Worm (Caenorhabditis elegans) whole organism, L4 larva: Measurements from ENCODE around the gene W03B1.9.

ENCODE experiments used
- F49E8.2 ChIP-seq: sonication (generic microtip); optimal IDR thresholded peaks from 2 replicates; lab custom pipeline; 2016; ENCODE audit warnings: missing compliant biosample characterization, mild to moderate bottlenecking, missing genetic modification characterization, borderline replicate concordance
- T20F7.1 ChIP-seq: fragments of 200-800 bp; sonication (Bioruptor generic); optimal IDR thresholded peaks from 2 replicates; lab custom pipeline; 2018; ENCODE audit warnings: mild to moderate bottlenecking, missing genetic modification characterization, missing compliant biosample characterization
- Y105C5A.15 ChIP-seq: fragments of 200-800 bp; sonication (Bioruptor generic); IDR thresholded peaks from 2 replicates; pipeline ENCODE4 v1.3.6; 2022; ENCODE audit warnings: missing genetic modification characterization, missing compliant biosample characterization
- Y48G9A.11 ChIP-seq: fragments of 200-800 bp; sonication (Bioruptor generic); IDR thresholded peaks from 2 replicates; pipeline ENCODE4 v1.3.6; 2022; ENCODE audit warnings: missing genetic modification reagents, missing genetic modification characterization, missing compliant biosample characterization
- Y5F2A.4 ChIP-seq: fragments of 200-800 bp; sonication (Bioruptor generic); optimal IDR thresholded peaks from 2 replicates; lab custom pipeline; 2018; ENCODE audit warnings: mild to moderate bottlenecking, missing genetic modification characterization, missing compliant biosample characterization
- Y75B8A.6 ChIP-seq: fragments of 200-800 bp; sonication (Bioruptor generic); IDR thresholded peaks from 2 replicates; pipeline ENCODE4 v1.3.6; 2022; ENCODE audit warnings: missing genetic modification reagents, missing genetic modification characterization, missing compliant biosample characterization
- ZK546.5 ChIP-seq, 2 experiments: sonication (generic microtip); optimal IDR thresholded peaks; 2 replicates each; lab custom pipeline; 2017; ENCODE audit warnings: missing biosample characterization in 2 of 2, missing genetic modification characterization in 2 of 2
- aha-1 ChIP-seq: fragments of 150-350 bp; peaks from one replicate; lab custom pipeline; 2014; ENCODE audit warnings: missing biosample characterization, missing genetic modification characterization
- ama-1 ChIP-seq: fragments of 150-350 bp; optimal IDR thresholded peaks from 2 replicates; lab custom pipeline; 2014; ENCODE audit warnings: inconsistent platforms, mixed read lengths
- ceh-44 ChIP-seq: fragments of 200-800 bp; sonication (Bioruptor generic); IDR thresholded peaks from 2 replicates; pipeline ENCODE4 v1.3.6; 2022; ENCODE audit warnings: missing genetic modification reagents, missing genetic modification characterization, missing compliant biosample characterization
- ceh-82 ChIP-seq: sonication (generic microtip); optimal IDR thresholded peaks from 2 replicates; lab custom pipeline; 2017; ENCODE audit warnings: missing biosample characterization, missing genetic modification characterization
- daf-8 ChIP-seq: fragments of 200-800 bp; sonication (Bioruptor generic); IDR thresholded peaks from 2 replicates; pipeline ENCODE4 v1.3.6; 2022; ENCODE audit warnings: missing genetic modification characterization, missing compliant biosample characterization
- dmd-6 ChIP-seq: fragments of 200-800 bp; sonication (Bioruptor generic); IDR thresholded peaks from 2 replicates; pipeline ENCODE4 v1.3.6; 2022; ENCODE audit warnings: missing genetic modification reagents, missing genetic modification characterization, missing compliant biosample characterization
- dmd-8 ChIP-seq: fragments of 200-800 bp; sonication (Bioruptor generic); IDR thresholded peaks from 2 replicates; pipeline ENCODE4 v1.3.6; 2022; ENCODE audit warnings: missing genetic modification characterization, missing compliant biosample characterization
- dpl-1 ChIP-seq: fragments of 150-350 bp; optimal IDR thresholded peaks from 2 replicates; lab custom pipeline; 2014; ENCODE audit warnings: missing biosample characterization, missing genetic modification reagents, missing genetic modification characterization
- dve-1 ChIP-seq: sonication (generic microtip); optimal IDR thresholded peaks from 2 replicates; lab custom pipeline; 2017; ENCODE audit warnings: antibody characterized with exemption, mild to moderate bottlenecking, missing genetic modification characterization, missing compliant biosample characterization; ENCODE audit not compliant: insufficient read depth
- egl-27 ChIP-seq: sonication (generic microtip); optimal IDR thresholded peaks from 3 replicates; lab custom pipeline; 2017; ENCODE audit warnings: missing biosample characterization, missing genetic modification reagents, missing genetic modification characterization
- egl-43 ChIP-seq: fragments of 200-800 bp; sonication (Bioruptor generic); IDR thresholded peaks from 2 replicates; pipeline ENCODE4 v1.3.6; 2022; ENCODE audit warnings: missing genetic modification reagents, missing genetic modification characterization, missing compliant biosample characterization
- fkh-10 ChIP-seq: fragments of 150-350 bp; optimal IDR thresholded peaks from 2 replicates; lab custom pipeline; 2014; ENCODE audit warnings: missing biosample characterization, missing genetic modification reagents, missing genetic modification characterization
- hlh-11 ChIP-seq: fragments of 200-800 bp; sonication (Bioruptor generic); optimal IDR thresholded peaks from 2 replicates; lab custom pipeline; 2018; ENCODE audit warnings: mild to moderate bottlenecking, missing genetic modification characterization, missing compliant biosample characterization
- lin-1 ChIP-seq: fragments of 200-800 bp; sonication (Bioruptor generic); IDR thresholded peaks from 2 replicates; pipeline ENCODE4 v1.3.6; 2022; ENCODE audit warnings: missing genetic modification reagents, missing genetic modification characterization, missing compliant biosample characterization
- lin-38 ChIP-seq: fragments of 200-800 bp; sonication (Bioruptor generic); IDR thresholded peaks from 2 replicates; pipeline ENCODE4 v1.3.6; 2022; ENCODE audit warnings: missing genetic modification reagents, missing genetic modification characterization, missing compliant biosample characterization
- lir-3 ChIP-seq: sonication (generic microtip); optimal IDR thresholded peaks from 2 replicates; lab custom pipeline; 2016; ENCODE audit warnings: mild to moderate bottlenecking, missing genetic modification characterization, missing compliant biosample characterization
- lsy-2 ChIP-seq, 2 experiments: fragments of 150-350 bp in 1 of 2; sonication (generic microtip) in 1 of 2; optimal IDR thresholded peaks; 2 replicates each; lab custom pipeline; 2014 to 2017; ENCODE audit warnings: missing biosample characterization in 2 of 2, missing genetic modification characterization in 2 of 2
- madf-5 ChIP-seq, 2 experiments: fragments of 200-800 bp; sonication (Bioruptor generic); IDR thresholded peaks; 2 replicates each; pipeline ENCODE4 v1.3.6; 2022; ENCODE audit warnings: missing compliant biosample characterization in 2 of 2, missing genetic modification characterization in 2 of 2
- mep-1 ChIP-seq: fragments of 150-350 bp; sonication (generic microtip); optimal IDR thresholded peaks from 3 replicates; lab custom pipeline; 2014; ENCODE audit warnings: missing biosample characterization, missing genetic modification characterization
- mes-2 ChIP-seq: sonication (generic microtip); optimal IDR thresholded peaks from 2 replicates; lab custom pipeline; 2016; ENCODE audit warnings: missing genotype, mild to moderate bottlenecking, missing genetic modification characterization, missing compliant biosample characterization; ENCODE audit not compliant: poor library complexity, severe bottlenecking
- nhr-11 ChIP-seq: fragments of 150-350 bp; optimal IDR thresholded peaks from 2 replicates; lab custom pipeline; 2014; ENCODE audit warnings: missing biosample characterization, missing genetic modification characterization
- nhr-25 ChIP-seq: sonication (generic microtip); optimal IDR thresholded peaks from 2 replicates; lab custom pipeline; 2017; ENCODE audit warnings: missing genetic modification characterization, mild to moderate bottlenecking, missing compliant biosample characterization, antibody characterized with exemption, moderate library complexity, borderline replicate concordance; ENCODE audit not compliant: insufficient read depth
- nhr-28 ChIP-seq: fragments of 150-350 bp; optimal IDR thresholded peaks from 2 replicates; lab custom pipeline; 2014; ENCODE audit warnings: missing biosample characterization, missing genetic modification characterization
- php-3 ChIP-seq: fragments of 200-800 bp; sonication (Bioruptor generic); IDR thresholded peaks from 2 replicates; pipeline ENCODE4 v1.3.6; 2022; ENCODE audit warnings: missing genetic modification reagents, missing genetic modification characterization, missing compliant biosample characterization
- sdz-12 ChIP-seq: fragments of 200-800 bp; sonication (Bioruptor generic); optimal IDR thresholded peaks from 2 replicates; lab custom pipeline; 2018; ENCODE audit warnings: mild to moderate bottlenecking, missing genetic modification characterization, missing compliant biosample characterization
- set-16 ChIP-seq: fragments of 200-800 bp; sonication (Bioruptor generic); IDR thresholded peaks from 2 replicates; pipeline ENCODE4 v1.3.6; 2022; ENCODE audit warnings: missing genetic modification reagents, missing genetic modification characterization, missing compliant biosample characterization
- snpc-1.2 ChIP-seq: fragments of 200-800 bp; sonication (Bioruptor generic); IDR thresholded peaks from 2 replicates; pipeline ENCODE4 v1.3.6; 2022; ENCODE audit warnings: missing genetic modification reagents, missing genetic modification characterization, missing compliant biosample characterization
- spr-1 ChIP-seq: sonication (generic microtip); optimal IDR thresholded peaks from 2 replicates; lab custom pipeline; 2016; ENCODE audit warnings: mild to moderate bottlenecking, missing genetic modification characterization, missing compliant biosample characterization
- spr-3 ChIP-seq: fragments of 200-800 bp; sonication (Bioruptor generic); optimal IDR thresholded peaks from 2 replicates; lab custom pipeline; 2018; ENCODE audit warnings: mild to moderate bottlenecking, missing genetic modification characterization, missing compliant biosample characterization
- tra-1 ChIP-seq: fragments of 200-800 bp; sonication (Bioruptor generic); IDR thresholded peaks from 2 replicates; pipeline ENCODE4 v1.3.6; 2022; ENCODE audit warnings: missing genetic modification reagents, missing genetic modification characterization, missing compliant biosample characterization
- unc-130 ChIP-seq: sonication (generic microtip); optimal IDR thresholded peaks from 2 replicates; lab custom pipeline; 2016; ENCODE audit warnings: missing genetic modification reagents, missing genetic modification characterization, missing compliant biosample characterization
- unc-62 ChIP-seq, 3 experiments: fragments of 150-350 bp in 1 of 3; sonication (generic microtip); optimal IDR thresholded peaks in 2 of 3; peaks in 1 of 3; 1 replicate in 1 of 3; 2 replicates in 2 of 3; lab custom pipeline; 2014 to 2017; ENCODE audit warnings: missing biosample characterization in 3 of 3, missing genetic modification characterization in 3 of 3, missing genetic modification reagents in 3 of 3, missing genotype in 1 of 3
- vab-7 ChIP-seq: fragments of 200-800 bp; sonication (Bioruptor generic); IDR thresholded peaks from 2 replicates; pipeline ENCODE4 v1.3.6; 2022; ENCODE audit warnings: missing genetic modification reagents, missing genetic modification characterization, missing compliant biosample characterization
- zfp-3 ChIP-seq: fragments of 200-800 bp; sonication (Bioruptor generic); conservative IDR thresholded peaks from 2 replicates; pipeline ENCODE4 v1.3.6; 2022; ENCODE audit warnings: missing genetic modification reagents, missing genetic modification characterization, missing compliant biosample characterization
- zip-2 ChIP-seq: fragments of 150-350 bp; optimal IDR thresholded peaks from 2 replicates; lab custom pipeline; 2014; ENCODE audit warnings: missing biosample characterization, missing genetic modification characterization
- ztf-11 ChIP-seq: fragments of 150-350 bp; optimal IDR thresholded peaks from 2 replicates; lab custom pipeline; 2014; ENCODE audit warnings: missing biosample characterization, missing genetic modification characterization

The W03B1.9 gene

DNA sequence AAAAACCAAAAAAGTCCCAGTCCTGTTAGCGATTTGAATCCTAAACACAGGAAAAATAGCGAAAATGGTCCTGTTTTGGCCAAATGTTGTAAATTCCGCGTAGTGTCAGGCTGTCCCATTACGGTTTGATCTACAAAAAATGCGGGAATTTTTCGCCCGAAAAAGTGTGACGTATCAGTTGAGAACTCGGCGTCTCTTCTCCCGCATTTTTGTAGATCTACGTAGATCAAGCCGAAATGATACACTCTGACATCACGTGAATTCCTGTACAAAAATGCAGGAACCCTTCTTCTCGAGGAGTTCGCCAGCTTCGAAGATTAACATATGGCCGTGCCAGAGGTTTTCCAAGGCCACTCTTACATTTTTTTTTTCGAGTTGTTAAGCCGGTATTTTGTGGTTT is 38.8 kb upstream of the W03B1.9 start:
- TF ChIP-seq aha-1 (tag; lab: Kevin White, UChicago) (peak; percentile 91), lsy-2 (tag; optimal IDR thresholded peaks at IDR 0.05; lab: Kevin White, UChicago) (no peak)

DNA sequence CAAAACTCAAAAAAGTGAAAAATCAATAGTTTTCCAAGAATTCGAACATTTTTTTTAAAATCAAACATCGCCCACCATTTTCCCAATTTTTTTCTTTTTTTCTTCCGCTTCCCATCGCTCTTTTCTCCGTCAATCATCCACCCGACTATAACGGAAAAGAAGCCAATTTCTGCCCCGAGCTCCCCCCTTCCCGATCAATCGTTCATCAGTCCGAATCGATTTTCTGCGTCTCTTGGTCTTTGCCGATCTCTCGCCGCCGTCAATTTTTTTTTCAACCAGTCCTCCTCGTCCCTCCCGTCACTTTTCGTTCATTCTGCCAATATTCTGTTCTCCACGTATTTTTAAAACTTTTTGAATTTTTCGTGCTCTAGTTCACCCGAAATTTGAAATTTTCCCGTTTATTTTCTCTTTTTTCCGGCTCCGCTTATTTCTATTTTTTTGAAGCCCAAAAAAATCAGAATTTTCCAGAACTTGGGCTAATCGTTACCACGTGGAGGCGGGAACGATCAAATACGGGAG is 37.2 kb upstream of the W03B1.9 start, which contains the start of gene ell-1:
ell-1 (plus strand) TSS at position 469 of the 519 bp plus-strand sequence.
- no peak for TF ChIP-seq lin-1 (GFP tag; lab: Robert Waterston, UW)
- TF ChIP-seq php-3: no peak
- no peak for TF ChIP-seq dve-1
- peak; percentile 1 for TF ChIP-seq mes-2 (tag; lab: Kevin White, UChicago)
- TF ChIP-seq dmd-6 (GFP tag; lab: Robert Waterston, UW): peak; percentile 65
- peak; percentile 30; the same call in 1 of the 2 replicates for TF ChIP-seq set-16 (GFP tag; lab: Robert Waterston, UW)
- TF ChIP-seq unc-62 (GFP tag; optimal IDR thresholded peaks at IDR 0.05 in 1 of 2; lab: Kevin White, UChicago): peak in 1 of 2 experiments; percentile 88
- TF ChIP-seq unc-62 (tag; optimal IDR thresholded peaks at IDR 0.05; lab: Kevin White, UChicago): no peak
- no peak for TF ChIP-seq spr-1 (tag; lab: Kevin White, UChicago)
- no peak for TF ChIP-seq sdz-12 (GFP tag; lab: Kevin White, UChicago)
- no peak for TF ChIP-seq ama-1
- peak; percentile 16 for TF ChIP-seq hlh-11 (tag; lab: Kevin White, UChicago)

DNA sequence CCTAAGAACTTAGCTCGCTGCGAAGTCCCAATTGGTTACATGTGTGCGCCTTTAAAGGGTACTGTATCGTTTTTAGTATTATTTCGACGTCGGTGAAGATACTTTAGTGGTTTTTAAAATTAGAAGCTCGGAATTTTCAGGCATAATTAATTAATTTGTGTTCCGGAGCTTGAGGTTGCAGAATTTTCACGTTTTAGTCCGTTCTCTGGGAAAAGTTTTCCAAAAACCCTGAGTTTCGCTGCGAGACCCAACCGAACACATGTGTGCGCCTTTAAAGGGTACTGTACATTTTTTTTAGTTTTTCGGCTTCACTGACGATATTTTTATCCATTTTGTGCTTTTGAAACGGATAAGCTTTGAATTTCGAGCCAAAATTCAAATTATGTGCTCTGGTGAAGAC is 36.7 kb upstream of the W03B1.9 start:
- TF ChIP-seq lin-38 (GFP tag; lab: Robert Waterston, UW): peak; percentile 73
- TF ChIP-seq snpc-1.2 (GFP tag; lab: Robert Waterston, UW): peak; percentile 66; the same call in 1 of the 2 replicates
- TF ChIP-seq dmd-8: no peak
- TF ChIP-seq ztf-11 (tag; lab: Kevin White, UChicago): no peak
- TF ChIP-seq unc-130 (GFP tag; lab: Kevin White, UChicago): peak; percentile 22
- TF ChIP-seq Y48G9A.11 (GFP tag; lab: Robert Waterston, UW): peak; percentile 53; the same call in 1 of the 2 replicates
- peak; percentile 74 for TF ChIP-seq F49E8.2 (tag; lab: Kevin White, UChicago)
- TF ChIP-seq, all 104 proteins: peak for 5

DNA sequence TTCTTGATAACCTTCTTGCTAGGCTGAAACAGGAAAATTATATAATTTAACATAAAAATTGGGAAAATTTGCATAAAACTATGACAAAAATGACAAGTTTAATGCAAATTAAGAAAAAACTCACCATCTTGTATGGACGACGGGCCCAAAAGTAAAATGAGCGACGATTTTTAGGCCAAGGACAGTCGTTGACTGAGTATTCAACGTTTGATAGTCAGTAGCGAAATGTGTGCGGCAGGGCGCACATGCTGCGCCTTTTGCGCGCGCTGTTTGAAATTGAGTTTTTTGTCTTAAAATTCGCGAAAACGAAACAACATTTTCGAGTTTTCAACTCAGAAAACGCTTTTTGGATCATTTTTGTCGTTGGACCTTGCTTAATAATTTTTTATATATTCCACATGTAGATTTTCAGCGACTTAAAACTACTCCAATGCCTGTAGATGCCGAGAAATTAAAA is 33.7 kb upstream of the W03B1.9 start, which contains the start of the genes rpl-7A and set-21:
rpl-7A (minus strand) TSS at position 153 of the 457 bp plus-strand sequence.
set-21 (plus strand) TSS at position 407 of the 457 bp plus-strand sequence.
- TF ChIP-seq nhr-25 (tag; lab: Kevin White, UChicago) (peak; percentile 93), Y75B8A.6 (peak; percentile 95), zip-2 (peak; percentile 43), spr-3 (peak; percentile 88), zfp-3 (GFP tag; lab: Robert Waterston, UW) (peak; percentile 98), mep-1 (peak; percentile 90), tra-1 (GFP tag; lab: Robert Waterston, UW) (peak; percentile 96), dpl-1 (GFP tag; lab: Kevin White, UChicago) (peak; percentile 96), vab-7 (GFP tag; lab: Robert Waterston, UW) (peak; percentile 93), set-16 (GFP tag; lab: Robert Waterston, UW) (peak; percentile 31; the same call in 1 of the 2 replicates), Y5F2A.4 (peak; percentile 80), lsy-2 (tag; optimal IDR thresholded peaks at IDR 0.05; lab: Kevin White, UChicago) (peak; percentile 93 to 96), ZK546.5 (tag; optimal IDR thresholded peaks at IDR 0.05; lab: Kevin White, UChicago) (peak in 1 of 2 experiments; percentile 78), egl-43 (peak; percentile 96), dve-1 (peak; percentile 92), snpc-1.2 (GFP tag; lab: Robert Waterston, UW) (peak; percentile 89), nhr-28 (tag; lab: Kevin White, UChicago) (peak; percentile 91), aha-1 (tag; lab: Kevin White, UChicago) (peak; percentile 98), ceh-44 (GFP tag; lab: Robert Waterston, UW) (peak; percentile 69), T20F7.1 (GFP tag; lab: Kevin White, UChicago) (peak; percentile 93), daf-8 (no peak), lir-3 (tag; lab: Kevin White, UChicago) (peak; percentile 73), egl-27 (tag; lab: Kevin White, UChicago) (no peak), madf-5 (GFP tag; IDR thresholded peaks at IDR 0.05; lab: Robert Waterston, UW) (peak; percentile 73 to 95; a peak in 3 of 4 replicates), ceh-82 (no peak), Y105C5A.15 (GFP tag; lab: Robert Waterston, UW) (peak; percentile 66; the same call in 1 of the 2 replicates), fkh-10 (GFP tag; lab: Kevin White, UChicago) (peak; percentile 52), php-3 (peak; percentile 95), nhr-11 (tag; lab: Kevin White, UChicago) (peak; percentile 92)
